Worm (Caenorhabditis elegans) whole organism, L3 larva: ENCODE results near the gene gsp-2.

Experiments
- ceh-28 ChIP-seq: fragments of 150-350 bp; optimal IDR thresholded peaks from 2 replicates; lab custom pipeline; 2014; ENCODE audit warnings: missing biosample characterization, missing genetic modification reagents, missing genetic modification characterization
- ceh-9 ChIP-seq: sonication (generic microtip); optimal IDR thresholded peaks from 2 replicates; lab custom pipeline; 2018; ENCODE audit warnings: missing biosample characterization, missing genetic modification characterization

ce11 chrIII:7293075-7293684 is 43.2 kb upstream of the gsp-2 start, which contains the start of gene cwf-19L2:
- no peak for TF ChIP-seq ceh-28 (tag; lab: Kevin White, UChicago)
- no peak for TF ChIP-seq ceh-9 (tag; lab: Kevin White, UChicago)
